Fruit fly (Drosophila melanogaster) whole organism, embryonic: ENCODE measurements around the gene EAChm.

Experiments
- Atf-2 ChIP-seq: fragments of 200-800 bp; sonication (Bioruptor generic); optimal IDR thresholded peaks from 2 replicates; lab custom pipeline; 2016; ENCODE audit warnings: missing biosample characterization, missing genetic modification characterization
- Bdp1 ChIP-seq: fragments of 200-800 bp; sonication (Bioruptor generic); optimal IDR thresholded peaks from 3 replicates; lab custom pipeline; 2016; ENCODE audit warnings: missing biosample characterization, missing genetic modification characterization
- CG11456 ChIP-seq: fragments of 200-800 bp; sonication (Bioruptor generic); IDR thresholded peaks from 3 replicates; pipeline ENCODE4 v1.3.6; 2022; ENCODE audit warnings: missing biosample characterization, missing genetic modification characterization
- CG11696 ChIP-seq: fragments of 200-800 bp; sonication (Bioruptor generic); IDR thresholded peaks from 2 replicates; pipeline ENCODE4 v1.3.6; 2022; ENCODE audit warnings: missing biosample characterization, missing genetic modification characterization
- CG11723 ChIP-seq: fragments of 200-800 bp; sonication (Bioruptor generic); optimal IDR thresholded peaks from 2 replicates; lab custom pipeline; 2017; ENCODE audit warnings: missing biosample characterization, mild to moderate bottlenecking, missing genetic modification characterization
- CG12391 ChIP-seq: fragments of 200-800 bp; sonication (Bioruptor generic); optimal IDR thresholded peaks from 3 replicates; lab custom pipeline; 2018; ENCODE audit warnings: missing biosample characterization, mild to moderate bottlenecking, missing genetic modification characterization, moderate library complexity
- CG13424 ChIP-seq: fragments of 200-800 bp; sonication (Bioruptor generic); optimal IDR thresholded peaks from 2 replicates; lab custom pipeline; 2019; ENCODE audit warnings: missing biosample characterization, mild to moderate bottlenecking, missing genetic modification characterization, moderate library complexity
- CG14667 ChIP-seq: fragments of 200-800 bp; sonication (Bioruptor generic); IDR thresholded peaks from 2 replicates; pipeline ENCODE4 v1.3.6; 2022; ENCODE audit warnings: missing biosample characterization, missing genetic modification characterization
- CG15073 ChIP-seq: fragments of 200-800 bp; sonication (Bioruptor generic); optimal IDR thresholded peaks from 2 replicates; lab custom pipeline; 2016; ENCODE audit warnings: missing biosample characterization, missing genetic modification characterization
- CG15269 ChIP-seq: fragments of 200-800 bp; sonication (Bioruptor generic); optimal IDR thresholded peaks from 2 replicates; lab custom pipeline; 2018; ENCODE audit warnings: missing biosample characterization, mild to moderate bottlenecking, missing genetic modification characterization, moderate library complexity
- CG17359 ChIP-seq: fragments of 200-800 bp; sonication (Bioruptor generic); optimal IDR thresholded peaks from 3 replicates; lab custom pipeline; 2018; ENCODE audit warnings: missing biosample characterization, mild to moderate bottlenecking, missing genetic modification characterization, moderate library complexity
- CG18599 ChIP-seq: fragments of 200-800 bp; sonication (Bioruptor generic); optimal IDR thresholded peaks from 3 replicates; lab custom pipeline; 2017; ENCODE audit warnings: missing biosample characterization, missing genetic modification characterization, mild to moderate bottlenecking, moderate library complexity, missing genetic modification reagents
- CG2678 ChIP-seq: fragments of 200-800 bp; sonication (Bioruptor generic); optimal IDR thresholded peaks from 3 replicates; lab custom pipeline; 2019; ENCODE audit warnings: missing biosample characterization, mild to moderate bottlenecking, missing genetic modification characterization, moderate library complexity
- CG30431 ChIP-seq: fragments of 200-800 bp; sonication (Bioruptor generic); optimal IDR thresholded peaks from 2 replicates; lab custom pipeline; 2017; ENCODE audit warnings: missing biosample characterization, missing genetic modification characterization
- CG3065 ChIP-seq: fragments of 200-800 bp; sonication (Bioruptor generic); optimal IDR thresholded peaks from 2 replicates; lab custom pipeline; 2016; ENCODE audit warnings: missing biosample characterization, missing genetic modification characterization
- CG31224 ChIP-seq: fragments of 200-800 bp; sonication (Bioruptor generic); IDR thresholded peaks from 2 replicates; pipeline ENCODE4 v1.3.6; 2022; ENCODE audit warnings: missing biosample characterization, missing genetic modification characterization
- CG32772 ChIP-seq: fragments of 200-800 bp; sonication (Bioruptor generic); IDR thresholded peaks from 2 replicates; pipeline ENCODE4 v1.3.6; 2022; ENCODE audit warnings: missing biosample characterization, missing genetic modification characterization
- CG33213 ChIP-seq: fragments of 200-800 bp; sonication (Bioruptor generic); optimal IDR thresholded peaks from 3 replicates; lab custom pipeline; 2016; ENCODE audit warnings: missing biosample characterization, missing genetic modification characterization
- CG3407 ChIP-seq: fragments of 200-800 bp; sonication (Bioruptor generic); optimal IDR thresholded peaks from 2 replicates; lab custom pipeline; 2018; ENCODE audit warnings: missing biosample characterization, mild to moderate bottlenecking, missing genetic modification characterization
- CG4404 ChIP-seq: fragments of 200-800 bp; sonication (Bioruptor generic); IDR thresholded peaks from 2 replicates; pipeline ENCODE4 v1.3.6; 2022; ENCODE audit warnings: missing biosample characterization, missing genetic modification characterization
- CG7839 ChIP-seq: fragments of 200-800 bp; sonication (Bioruptor generic); optimal IDR thresholded peaks from 3 replicates; lab custom pipeline; 2018; ENCODE audit warnings: missing biosample characterization, mild to moderate bottlenecking, missing genetic modification characterization, moderate library complexity
- CG8281 ChIP-seq: fragments of 200-800 bp; sonication (Bioruptor generic); optimal IDR thresholded peaks from 2 replicates; lab custom pipeline; 2018; ENCODE audit warnings: missing biosample characterization, mild to moderate bottlenecking, missing genetic modification characterization, moderate library complexity
- CG8388 ChIP-seq: fragments of 200-800 bp; sonication (Bioruptor generic); optimal IDR thresholded peaks from 2 replicates; lab custom pipeline; 2019; ENCODE audit warnings: missing biosample characterization, mild to moderate bottlenecking, missing genetic modification characterization, moderate library complexity
- Drgx ChIP-seq: fragments of 200-800 bp; sonication (Bioruptor generic); IDR thresholded peaks from 2 replicates; pipeline ENCODE4 v1.3.6; 2022; ENCODE audit warnings: missing biosample characterization, missing genetic modification characterization
- Ets65A ChIP-seq: fragments of 200-800 bp; sonication (Bioruptor generic); peaks from one replicate; lab custom pipeline; 2016; ENCODE audit warnings: missing biosample characterization, missing genetic modification characterization
- Hmx ChIP-seq: fragments of 200-800 bp; sonication (Bioruptor generic); optimal IDR thresholded peaks from 2 replicates; lab custom pipeline; 2016; ENCODE audit warnings: missing biosample characterization, missing genetic modification characterization
- MESR4 ChIP-seq: fragments of 200-800 bp; sonication (Bioruptor generic); optimal IDR thresholded peaks from 2 replicates; lab custom pipeline; 2018; ENCODE audit warnings: missing biosample characterization, mild to moderate bottlenecking, missing genetic modification characterization, moderate library complexity
- Mad ChIP-seq: fragments of 200-800 bp; sonication (Bioruptor generic); optimal IDR thresholded peaks from 2 replicates; lab custom pipeline; 2016; ENCODE audit warnings: missing biosample characterization, missing genetic modification characterization
- Oli ChIP-seq: fragments of 200-800 bp; sonication (Bioruptor generic); optimal IDR thresholded peaks from 2 replicates; lab custom pipeline; 2018; ENCODE audit warnings: missing biosample characterization, mild to moderate bottlenecking, missing genetic modification characterization, moderate library complexity
- PHDP ChIP-seq: fragments of 200-800 bp; sonication (Bioruptor generic); optimal IDR thresholded peaks from 3 replicates; lab custom pipeline; 2018; ENCODE audit warnings: missing biosample characterization, mild to moderate bottlenecking, missing genetic modification characterization, moderate library complexity
- Sox102F ChIP-seq: fragments of 200-800 bp; sonication (Bioruptor generic); optimal IDR thresholded peaks from 2 replicates; lab custom pipeline; 2018; ENCODE audit warnings: missing biosample characterization, mild to moderate bottlenecking, missing genetic modification characterization, moderate library complexity
- Stat92E ChIP-seq, 3 experiments: fragments of >200 bp in 2 of 3; fragments of 200-800 bp in 1 of 3; sonication (Bioruptor generic) in 1 of 3; optimal IDR thresholded peaks; 2 replicates each; lab custom pipeline; 2017 to 2019; ENCODE audit warnings: missing biosample characterization in 3 of 3, missing genetic modification characterization in 3 of 3, mild to moderate bottlenecking in 1 of 3, moderate library complexity in 1 of 3
- bsh ChIP-seq, 2 experiments: fragments of 200-800 bp; sonication (Bioruptor generic); optimal IDR thresholded peaks; 2 replicates each; lab custom pipeline; 2017 to 2018; ENCODE audit warnings: mild to moderate bottlenecking in 2 of 2, missing biosample characterization in 2 of 2, missing genetic modification characterization in 2 of 2, moderate library complexity in 1 of 2
- dimm ChIP-seq: fragments of 200-800 bp; sonication (Bioruptor generic); IDR thresholded peaks from 2 replicates; pipeline ENCODE4 v1.3.6; 2022; ENCODE audit warnings: missing biosample characterization, missing genetic modification characterization
- dmrt99B ChIP-seq: fragments of 200-800 bp; sonication (Bioruptor generic); optimal IDR thresholded peaks from 2 replicates; lab custom pipeline; 2018; ENCODE audit warnings: missing biosample characterization, mild to moderate bottlenecking, missing genetic modification characterization, moderate library complexity
- gem ChIP-seq: fragments of 200-800 bp; sonication (Bioruptor generic); optimal IDR thresholded peaks from 2 replicates; lab custom pipeline; 2019; ENCODE audit warnings: missing biosample characterization, mild to moderate bottlenecking, missing genetic modification characterization, moderate library complexity
- grn ChIP-seq: fragments of 200-800 bp; sonication (Bioruptor generic); optimal IDR thresholded peaks from 3 replicates; lab custom pipeline; 2017; ENCODE audit warnings: missing biosample characterization, missing genetic modification characterization
- kah ChIP-seq: fragments of 200-800 bp; sonication (Bioruptor generic); optimal IDR thresholded peaks from 2 replicates; lab custom pipeline; 2018; ENCODE audit warnings: missing biosample characterization, mild to moderate bottlenecking, missing genetic modification characterization
- kni ChIP-seq: fragments of 200-800 bp; sonication (Bioruptor generic); optimal IDR thresholded peaks from 3 replicates; lab custom pipeline; 2017; ENCODE audit warnings: mild to moderate bottlenecking, missing biosample characterization, missing genetic modification reagents, missing genetic modification characterization
- lmd ChIP-seq: fragments of 200-800 bp; sonication (Bioruptor generic); IDR thresholded peaks from 2 replicates; pipeline ENCODE4 v1.3.6; 2022; ENCODE audit warnings: missing biosample characterization, missing genetic modification characterization
- lov ChIP-seq, 2 experiments: fragments of 200-800 bp in 1 of 2; fragments of >200 bp in 1 of 2; sonication (Bioruptor generic) in 1 of 2; IDR thresholded peaks in 1 of 2; optimal IDR thresholded peaks in 1 of 2; 2 replicates in 1 of 2; 3 replicates in 1 of 2; pipeline versions ENCODE4 v1.3.6 to Lab custom; 2017 to 2022; ENCODE audit warnings: missing biosample characterization in 1 of 2, missing genetic modification characterization in 1 of 2
- pan ChIP-seq, 4 experiments: fragments of >200 bp in 3 of 4; fragments of 200-800 bp in 1 of 4; sonication (Bioruptor generic) in 1 of 4; optimal IDR thresholded peaks in 3 of 4; IDR thresholded peaks in 1 of 4; 2 replicates each; pipeline versions ENCODE4 v1.3.6 to Lab custom; 2017 to 2022; ENCODE audit warnings: missing biosample characterization in 2 of 4, missing genetic modification characterization in 2 of 4, mixed read lengths in 1 of 4
- sens ChIP-seq: fragments of 200-800 bp; sonication (Bioruptor generic); peaks from one replicate; lab custom pipeline; 2016; ENCODE audit warnings: missing biosample characterization, missing genetic modification characterization
- sob ChIP-seq: fragments of 200-800 bp; sonication (Bioruptor generic); IDR thresholded peaks from 2 replicates; pipeline ENCODE4 v1.3.6; 2022; ENCODE audit warnings: missing biosample characterization, missing genetic modification characterization
- yki ChIP-seq: fragments of >200 bp; optimal IDR thresholded peaks from 3 replicates; lab custom pipeline; 2018

EAChm gene

dm6 chr3L:15006825-15007224 is 47.8 kb upstream of the EAChm start (continued):
- TF ChIP-seq CG12391 = peak; percentile 9
- TF ChIP-seq CG3065 (GFP tag; lab: Kevin White, UChicago) = no peak
- TF ChIP-seq lov (optimal IDR thresholded peaks at IDR 0.05; lab: Kevin White, UChicago) = no peak
- no peak for TF ChIP-seq lov (GFP tag; IDR thresholded peaks at IDR 0.05; lab: Robert Waterston, UW)
- TF ChIP-seq sens (GFP tag; lab: Kevin White, UChicago) = peak; percentile 30
- no peak for TF ChIP-seq CG11456
- TF ChIP-seq, all 482 proteins: peak for 37

- TF ChIP-seq grn (GFP tag; lab: Kevin White, UChicago) (peak; percentile 71), Atf-2 (no peak), pan (optimal IDR thresholded peaks at IDR 0.05; lab: Kevin White, UChicago) (no peak), pan (GFP tag; optimal IDR thresholded peaks at IDR 0.05 in 1 of 2, IDR thresholded peaks at IDR 0.05 in 1 of 2) (no peak), dimm (GFP tag; lab: Robert Waterston, UW) (no peak), CG11723 (GFP tag; lab: Kevin White, UChicago) (no peak), CG15269 (tag; lab: Kevin White, UChicago) (no peak), Mad (GFP tag; lab: Kevin White, UChicago) (no peak), MESR4 (GFP tag; lab: Kevin White, UChicago) (no peak), CG11696 (GFP tag; lab: Robert Waterston, UW) (peak; percentile 57), Stat92E (GFP tag; optimal IDR thresholded peaks at IDR 0.05; lab: Kevin White, UChicago) (peak in 1 of 3 experiments; percentile 81), CG30431 (GFP tag; lab: Kevin White, UChicago) (no peak), yki (lab: Kevin White, UChicago) (no peak), sens (GFP tag; lab: Kevin White, UChicago) (peak; percentile 73), CG8281 (tag; lab: Kevin White, UChicago) (no peak), CG31224 (GFP tag; lab: Robert Waterston, UW) (no peak), Bdp1 (GFP tag; lab: Kevin White, UChicago) (no peak), CG15073 (GFP tag; lab: Kevin White, UChicago) (no peak), CG14667 (GFP tag; lab: Robert Waterston, UW) (no peak), CG3407 (GFP tag; lab: Kevin White, UChicago) (no peak), PHDP (tag; lab: Kevin White, UChicago) (no peak), Hmx (GFP tag; lab: Kevin White, UChicago) (no peak), kah (no peak), kni (GFP tag; lab: Kevin White, UChicago) (peak; percentile 73), CG18599 (GFP tag; lab: Kevin White, UChicago) (no peak), CG33213 (GFP tag; lab: Kevin White, UChicago) (no peak)
Observed at dm6 chr3L:15007271-15007948, 47.2 kb upstream of the EAChm start.

dm6 chr3L:15009681-15010080 is 44.9 kb upstream of the EAChm start:
- peak; percentile 11 for TF ChIP-seq CG13424 (tag; lab: Kevin White, UChicago)
- peak; percentile 19 for TF ChIP-seq dmrt99B
- TF ChIP-seq CG8388 (GFP tag; lab: Kevin White, UChicago) = peak; percentile 12
- peak; percentile 12 for TF ChIP-seq Oli (tag; lab: Kevin White, UChicago)
- peak; percentile 6 for TF ChIP-seq CG12391
- TF ChIP-seq CG17359 (tag; lab: Kevin White, UChicago) = peak; percentile 26
- TF ChIP-seq CG32772 (GFP tag; lab: Robert Waterston, UW) = peak; percentile 9; the same call in 1 of the 2 replicates
- TF ChIP-seq gem (tag; lab: Kevin White, UChicago) = peak; percentile 37
- TF ChIP-seq sens (GFP tag; lab: Kevin White, UChicago) = peak; percentile 61
- TF ChIP-seq Ets65A (GFP tag; lab: Kevin White, UChicago) = peak; percentile 82
- peak; percentile 56 for TF ChIP-seq Sox102F (GFP tag; lab: Kevin White, UChicago)
- peak in 1 of 2 experiments; percentile 0 for TF ChIP-seq bsh (GFP tag; optimal IDR thresholded peaks at IDR 0.05; lab: Kevin White, UChicago)
- TF ChIP-seq CG7839 (tag; lab: Kevin White, UChicago) = peak; percentile 4
- TF ChIP-seq Drgx (GFP tag; lab: Robert Waterston, UW) = peak; percentile 57; the same call in 1 of the 2 replicates
- 0 out of 2 replicates have a peak, but pooled peaks have one; percentile 18 for TF ChIP-seq sob (GFP tag; lab: Robert Waterston, UW)
- peak; percentile 12; the same call in 1 of the 2 replicates for TF ChIP-seq lmd (GFP tag; lab: Robert Waterston, UW)
- no peak for TF ChIP-seq CG4404
- no peak for TF ChIP-seq Stat92E (GFP tag; optimal IDR thresholded peaks at IDR 0.05; lab: Kevin White, UChicago)
- peak; percentile 27 for TF ChIP-seq CG2678 (tag; lab: Kevin White, UChicago)
